Worm (Caenorhabditis elegans) whole organism, mixed stage, embryonic: ENCODE measurements around the gene sru-44.

Experiments used
- blmp-1 ChIP-seq: fragments of 150-350 bp; optimal IDR thresholded peaks from 2 replicates; lab custom pipeline; 2014; ENCODE audit warnings: missing biosample characterization, missing genetic modification characterization
- cnd-1 ChIP-seq: fragments of 200-800 bp; sonication (Bioruptor generic); optimal IDR thresholded peaks from 2 replicates; lab custom pipeline; 2018; ENCODE audit warnings: mild to moderate bottlenecking, missing genetic modification characterization, missing compliant biosample characterization
- elt-1 ChIP-seq: sonication (generic microtip); optimal IDR thresholded peaks from 2 replicates; lab custom pipeline; 2017; ENCODE audit warnings: missing genetic modification characterization, mild to moderate bottlenecking, missing compliant biosample characterization, antibody characterized with exemption, moderate library complexity, borderline replicate concordance; ENCODE audit not compliant: insufficient read depth
- elt-3 ChIP-seq: fragments of 150-350 bp; optimal IDR thresholded peaks from 2 replicates; lab custom pipeline; 2014; ENCODE audit warnings: missing biosample characterization, missing genetic modification characterization
- lsy-2 ChIP-seq: fragments of 150-350 bp; optimal IDR thresholded peaks from 2 replicates; lab custom pipeline; 2014; ENCODE audit warnings: missing biosample characterization, missing genetic modification characterization
- nhr-237 ChIP-seq: fragments of 150-350 bp; optimal IDR thresholded peaks from 2 replicates; lab custom pipeline; 2014; ENCODE audit warnings: missing biosample characterization, missing genetic modification characterization
- nhr-28 ChIP-seq: fragments of 150-350 bp; optimal IDR thresholded peaks from 2 replicates; lab custom pipeline; 2014; ENCODE audit warnings: missing biosample characterization, missing genetic modification characterization
- pha-4 ChIP-seq: fragments of 150-350 bp; optimal IDR thresholded peaks from 2 replicates; lab custom pipeline; 2018; ENCODE audit warnings: missing biosample characterization, missing genetic modification reagents, missing genetic modification characterization
- snpc-4 ChIP-seq: fragments of 150-350 bp; optimal IDR thresholded peaks from 2 replicates; lab custom pipeline; 2014; ENCODE audit warnings: missing biosample characterization, missing genetic modification characterization
- ztf-11 ChIP-seq: fragments of 150-350 bp; optimal IDR thresholded peaks from 2 replicates; lab custom pipeline; 2014; ENCODE audit warnings: missing biosample characterization, missing genetic modification characterization

DNA sequence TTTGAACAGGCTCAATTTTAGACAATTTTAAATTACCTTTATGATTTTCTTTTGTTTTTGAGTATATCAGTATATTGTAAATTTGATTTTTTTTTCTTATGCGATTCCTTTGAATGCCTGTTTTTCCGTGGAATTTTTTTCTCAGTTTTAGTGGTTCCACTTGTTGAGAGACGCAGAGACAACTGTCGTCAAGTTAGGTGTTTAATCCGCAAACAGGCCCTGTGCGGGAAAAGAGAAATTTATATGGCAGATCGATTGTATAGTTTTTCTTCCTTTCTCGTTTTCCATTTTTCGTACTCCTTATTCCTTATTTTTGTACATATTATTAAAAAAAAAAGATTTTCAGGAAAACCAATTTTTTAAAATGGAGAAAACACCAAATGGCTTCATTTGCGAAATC lies 31.3 kb upstream of the sru-44 start, which contains the start of gene F36D3.1:
- no peak for TF ChIP-seq blmp-1
- no peak for TF ChIP-seq nhr-28 (tag; lab: Kevin White, UChicago)
- TF ChIP-seq elt-3 (tag; lab: Kevin White, UChicago), result no peak
- TF ChIP-seq nhr-237 (tag; lab: Kevin White, UChicago), result no peak
- TF ChIP-seq elt-1 (tag; lab: Kevin White, UChicago), result no peak
- peak; percentile 34 for TF ChIP-seq pha-4 (tag; lab: Kevin White, UChicago)
- no peak for TF ChIP-seq snpc-4
- TF ChIP-seq lsy-2, result peak; percentile 45
- TF ChIP-seq ztf-11 (tag; lab: Kevin White, UChicago), result no peak
- TF ChIP-seq cnd-1, result no peak
